Worm (Caenorhabditis elegans) whole organism, L4/young adult: ENCODE results near the gene C34E10.10.

Source experiments
- W03F9.2 ChIP-seq: fragments of 150-350 bp; optimal IDR thresholded peaks from 2 replicates; lab custom pipeline; 2014; ENCODE audit warnings: missing biosample characterization, missing genetic modification characterization
- dao-5 ChIP-seq: sonication (generic microtip); optimal IDR thresholded peaks from 2 replicates; lab custom pipeline; 2016; ENCODE audit warnings: missing genotype, missing genetic modification characterization, moderate library complexity, missing compliant biosample characterization
- him-1 ChIP-seq: sonication (generic microtip); optimal IDR thresholded peaks from 2 replicates; lab custom pipeline; 2016; ENCODE audit warnings: missing genotype, missing genetic modification reagents, missing genetic modification characterization, missing compliant biosample characterization

DNA sequence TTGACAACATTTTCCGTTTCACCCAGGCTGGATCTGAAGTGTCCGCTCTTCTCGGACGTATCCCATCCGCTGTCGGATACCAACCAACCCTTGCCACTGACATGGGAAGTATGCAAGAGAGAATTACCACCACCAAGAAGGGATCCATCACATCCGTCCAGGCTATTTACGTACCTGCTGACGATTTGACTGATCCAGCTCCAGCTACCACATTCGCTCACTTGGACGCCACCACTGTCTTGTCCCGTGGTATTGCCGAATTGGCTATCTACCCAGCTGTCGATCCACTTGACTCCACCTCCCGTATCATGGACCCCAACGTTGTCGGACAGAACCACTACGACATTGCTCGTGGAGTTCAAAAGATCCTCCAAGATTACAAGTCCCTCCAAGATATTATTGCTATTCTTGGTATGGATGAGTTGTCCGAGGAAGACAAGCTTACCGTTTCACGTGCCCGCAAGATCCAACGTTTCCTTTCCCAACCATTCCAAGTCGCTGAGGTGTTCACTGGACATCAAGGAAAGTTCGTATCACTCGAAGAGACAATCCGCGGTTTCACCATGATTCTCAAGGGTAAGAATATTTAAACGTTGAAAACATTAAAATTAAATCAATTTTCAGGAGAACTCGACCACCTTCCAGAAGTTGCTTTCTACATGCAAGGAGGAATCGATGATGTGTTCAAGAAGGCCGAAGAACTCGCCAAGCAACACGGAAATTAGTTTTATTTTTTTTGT is 2.0 kb upstream of the C34E10.10 start:
- TF ChIP-seq dao-5 (tag; lab: Kevin White, UChicago) (no peak), W03F9.2 (no peak), him-1 (no peak)
